Worm (Caenorhabditis elegans): ENCODE data around the gene W05H7.1.

Gene W05H7.1

ce11 chrX:1441602-1442183 is 8.9 kb upstream of the W05H7.1 start:
- TF ChIP-seq unc-62 (GFP tag; optimal IDR thresholded peaks at IDR 0.05): no peak

- no peak for TF ChIP-seq unc-62 (GFP tag; optimal IDR thresholded peaks at IDR 0.05)
Measured at ce11 chrX:1443556-1444243, 6.9 kb upstream of the W05H7.1 start.

ce11 chrX:1445696-1446095 is 4.9 kb upstream of the W05H7.1 start:
- TF ChIP-seq unc-62 (GFP tag; optimal IDR thresholded peaks at IDR 0.05): no peak

- peak; percentile 5 for TF ChIP-seq unc-62 (GFP tag; optimal IDR thresholded peaks at IDR 0.05)
Measured at ce11 chrX:1446593-1447141, 3.9 kb upstream of the W05H7.1 start, which contains the start of gene zfp-3. TSS of gene zfp-3 (minus strand) at chrX:1446643.

- no peak for TF ChIP-seq unc-62 (GFP tag; optimal IDR thresholded peaks at IDR 0.05)
Measured at ce11 chrX:1451240-1451639, 672 bp downstream of the W05H7.1 start.

- TF ChIP-seq unc-62 (GFP tag; optimal IDR thresholded peaks at IDR 0.05): no peak
Measured at ce11 chrX:1451816-1452602, 1.4 kb downstream of the W05H7.1 start.

ce11 chrX:1453770-1454169 is 3.2 kb downstream of the W05H7.1 start, which contains the start of gene cebp-1:
TSS of gene cebp-1 (minus strand) at chrX:1453868.
- no peak for TF ChIP-seq unc-62 (GFP tag; optimal IDR thresholded peaks at IDR 0.05)

- no peak for TF ChIP-seq unc-62 (GFP tag; optimal IDR thresholded peaks at IDR 0.05)
Measured at ce11 chrX:1454385-1454784, 3.8 kb downstream of the W05H7.1 start.

- TF ChIP-seq unc-62 (GFP tag; optimal IDR thresholded peaks at IDR 0.05): no peak
Measured at ce11 chrX:1456350-1457080, 5.9 kb downstream of the W05H7.1 start.

- no peak for TF ChIP-seq unc-62 (GFP tag; optimal IDR thresholded peaks at IDR 0.05)
Measured at ce11 chrX:1458793-1459192, 8.2 kb downstream of the W05H7.1 start, which contains the start of gene D1005.2. TSS of gene D1005.2 (plus strand) at chrX:1459022.

ce11 chrX:1459756-1460155 is 9.2 kb downstream of the W05H7.1 start:
- no peak for TF ChIP-seq unc-62 (GFP tag; optimal IDR thresholded peaks at IDR 0.05)

ce11 chrX:1464699-1465098 is 14.1 kb downstream of the W05H7.1 start, which contains the start of gene D1005.6:
TSS of gene D1005.6 (minus strand) at chrX:1464799.
- TF ChIP-seq unc-62 (GFP tag; optimal IDR thresholded peaks at IDR 0.05): no peak

ce11 chrX:1468057-1468456 is 17.5 kb downstream of the W05H7.1 start:
- TF ChIP-seq unc-62 (GFP tag; optimal IDR thresholded peaks at IDR 0.05): no peak

ce11 chrX:1471232-1471631 is 20.7 kb downstream of the W05H7.1 start:
- TF ChIP-seq unc-62 (GFP tag; optimal IDR thresholded peaks at IDR 0.05): no peak

- no peak for TF ChIP-seq unc-62 (GFP tag; optimal IDR thresholded peaks at IDR 0.05)
Measured at ce11 chrX:1472880-1473279, 22.3 kb downstream of the W05H7.1 start, which contains the start of gene D1005.5. TSS of gene D1005.5 (minus strand) at chrX:1472980.
